Worm (Caenorhabditis elegans): Measurements from ENCODE around the gene nspc-13.

nspc-13 gene

ce11 chrX:12317560-12317959, 39.7 kb upstream of the nspc-13 start:
- no peak for TF ChIP-seq ceh-28 (tag; optimal IDR thresholded peaks at IDR 0.05)
- TF ChIP-seq mdl-1 (tag; optimal IDR thresholded peaks at IDR 0.05): no peak
- no peak for TF ChIP-seq hmg-11 (tag; optimal IDR thresholded peaks at IDR 0.05)
- no peak for TF ChIP-seq ztf-11 (tag; optimal IDR thresholded peaks at IDR 0.05)
- no peak for TF ChIP-seq egl-5 (tag; optimal IDR thresholded peaks at IDR 0.05)
- TF ChIP-seq aly-2 (tag; optimal IDR thresholded peaks at IDR 0.05): no peak
- TF ChIP-seq pha-4 (tag; optimal IDR thresholded peaks at IDR 0.05): no peak
- no peak for TF ChIP-seq ZK546.5 (tag; optimal IDR thresholded peaks at IDR 0.05)
- TF ChIP-seq eor-1 (tag; optimal IDR thresholded peaks at IDR 0.05): no peak
- TF ChIP-seq ceh-82 (tag; optimal IDR thresholded peaks at IDR 0.05): no peak
- TF ChIP-seq unc-39 (tag; optimal IDR thresholded peaks at IDR 0.05): no peak
- no peak for TF ChIP-seq sea-2 (GFP tag; optimal IDR thresholded peaks at IDR 0.05)
- no peak for TF ChIP-seq nfya-1 (tag; optimal IDR thresholded peaks at IDR 0.05; ENCODE audit: insufficient read depth)
- no peak for TF ChIP-seq ceh-9 (tag; optimal IDR thresholded peaks at IDR 0.05)
- TF ChIP-seq tbx-2 (tag; optimal IDR thresholded peaks at IDR 0.05): no peak
- TF ChIP-seq lsy-12 (tag; optimal IDR thresholded peaks at IDR 0.05): no peak

ce11 chrX:12320737-12321136, 36.5 kb upstream of the nspc-13 start, which contains the start of gene ceh-40:
ceh-40 (minus strand) TSS chrX:12320777.
- TF ChIP-seq nhr-76 (tag; optimal IDR thresholded peaks at IDR 0.05): no peak

- TF ChIP-seq aly-2 (tag; optimal IDR thresholded peaks at IDR 0.05) (no peak), pqm-1 (tag; optimal IDR thresholded peaks at IDR 0.05) (no peak), elt-3 (tag; optimal IDR thresholded peaks at IDR 0.05) (no peak), ztf-4 (tag; optimal IDR thresholded peaks at IDR 0.05) (no peak), nhr-28 (tag; optimal IDR thresholded peaks at IDR 0.05) (no peak), lin-39 (tag; optimal IDR thresholded peaks at IDR 0.05) (no peak), nhr-25 (tag; optimal IDR thresholded peaks at IDR 0.05) (no peak), R02D3.7 (tag; optimal IDR thresholded peaks at IDR 0.05) (no peak), fkh-10 (GFP tag; optimal IDR thresholded peaks at IDR 0.05) (no peak), ceh-16 (tag; optimal IDR thresholded peaks at IDR 0.05) (no peak), daf-12 (tag; optimal IDR thresholded peaks at IDR 0.05) (no peak), mdl-1 (tag; optimal IDR thresholded peaks at IDR 0.05) (no peak), egl-5 (tag; optimal IDR thresholded peaks at IDR 0.05) (no peak), skn-1 (tag; optimal IDR thresholded peaks at IDR 0.05) (no peak)
Observed at ce11 chrX:12321357-12321756, 35.9 kb upstream of the nspc-13 start, which contains the start of gene F17A2.13. F17A2.13 (plus strand) TSS chrX:12321657.

- TF ChIP-seq zag-1 (tag; optimal IDR thresholded peaks at IDR 0.05) (no peak), hmg-11 (tag; optimal IDR thresholded peaks at IDR 0.05) (no peak), egl-27 (tag; optimal IDR thresholded peaks at IDR 0.05) (no peak), nhr-11 (tag; optimal IDR thresholded peaks at IDR 0.05) (no peak), fkh-2 (tag; optimal IDR thresholded peaks at IDR 0.05) (no peak), aly-2 (tag; optimal IDR thresholded peaks at IDR 0.05) (no peak), tbx-2 (tag; optimal IDR thresholded peaks at IDR 0.05) (no peak), mml-1 (tag; optimal IDR thresholded peaks at IDR 0.05) (no peak), ztf-11 (tag; optimal IDR thresholded peaks at IDR 0.05) (no peak)
Observed at ce11 chrX:12323439-12323838, 33.8 kb upstream of the nspc-13 start, which contains the start of gene srd-40. srd-40 (plus strand) TSS chrX:12323739.

ce11 chrX:12326424-12326823, 30.8 kb upstream of the nspc-13 start, which contains the start of gene srd-41:
srd-41 (plus strand) TSS chrX:12326724.
- TF ChIP-seq jun-1 (tag; optimal IDR thresholded peaks at IDR 0.05): no peak
- no peak for TF ChIP-seq lsy-12 (tag; optimal IDR thresholded peaks at IDR 0.05)
- TF ChIP-seq pha-4 (tag; optimal IDR thresholded peaks at IDR 0.05): no peak
- TF ChIP-seq ceh-28 (tag; optimal IDR thresholded peaks at IDR 0.05): no peak
- no peak for TF ChIP-seq eor-1 (tag; optimal IDR thresholded peaks at IDR 0.05)
- TF ChIP-seq zag-1 (tag; optimal IDR thresholded peaks at IDR 0.05): no peak
- TF ChIP-seq fkh-10 (GFP tag; optimal IDR thresholded peaks at IDR 0.05): no peak
- no peak for TF ChIP-seq ZK546.5 (tag; optimal IDR thresholded peaks at IDR 0.05)
- TF ChIP-seq aly-2 (tag; optimal IDR thresholded peaks at IDR 0.05): no peak
- no peak for TF ChIP-seq mdl-1 (tag; optimal IDR thresholded peaks at IDR 0.05)
- no peak for TF ChIP-seq elt-2 (tag; optimal IDR thresholded peaks at IDR 0.05)
- TF ChIP-seq mml-1 (tag; optimal IDR thresholded peaks at IDR 0.05): no peak
- TF ChIP-seq daf-12 (tag; optimal IDR thresholded peaks at IDR 0.05): no peak
- no peak for TF ChIP-seq unc-39 (tag; optimal IDR thresholded peaks at IDR 0.05)
- no peak for TF ChIP-seq nhr-77 (tag; optimal IDR thresholded peaks at IDR 0.05)
- TF ChIP-seq ceh-9 (tag; optimal IDR thresholded peaks at IDR 0.05): no peak
- no peak for TF ChIP-seq snpc-4 (tag; optimal IDR thresholded peaks at IDR 0.05)
